Fruit fly (Drosophila melanogaster) whole organism, prepupa: ENCODE data around the gene erm.

Experiments
- Blimp-1 ChIP-seq: fragments of 200-800 bp; sonication (Bioruptor generic); optimal IDR thresholded peaks from 3 replicates; lab custom pipeline; 2017; ENCODE audit warnings: missing biosample characterization, missing genetic modification characterization, mild to moderate bottlenecking, moderate library complexity, missing genetic modification reagents
- CG10631 ChIP-seq: fragments of 200-800 bp; sonication (Bioruptor generic); optimal IDR thresholded peaks from 2 replicates; lab custom pipeline; 2016; ENCODE audit warnings: missing biosample characterization, missing genetic modification characterization
- CG10669 ChIP-seq: fragments of 200-800 bp; sonication (Bioruptor generic); optimal IDR thresholded peaks from 3 replicates; lab custom pipeline; 2018; ENCODE audit warnings: missing biosample characterization, mild to moderate bottlenecking, missing genetic modification characterization, moderate library complexity
- CG11294 ChIP-seq: fragments of 200-800 bp; sonication (Bioruptor generic); IDR thresholded peaks from 2 replicates; pipeline ENCODE4 v1.3.6; 2022; ENCODE audit warnings: missing biosample characterization, missing genetic modification characterization
- CG11902 ChIP-seq: fragments of 200-800 bp; sonication (Bioruptor generic); optimal IDR thresholded peaks from 3 replicates; lab custom pipeline; 2016; ENCODE audit warnings: missing biosample characterization, missing genetic modification characterization
- CG1621 ChIP-seq: fragments of 200-800 bp; sonication (Bioruptor generic); optimal IDR thresholded peaks from 3 replicates; lab custom pipeline; 2018; ENCODE audit warnings: missing biosample characterization, mild to moderate bottlenecking, missing genetic modification characterization
- CG3032 ChIP-seq: fragments of 200-800 bp; optimal IDR thresholded peaks from 2 replicates; lab custom pipeline; 2019; ENCODE audit warnings: missing biosample characterization, mild to moderate bottlenecking, missing genetic modification characterization, moderate library complexity
- CG31627 ChIP-seq: fragments of 200-800 bp; sonication (Bioruptor generic); optimal IDR thresholded peaks from 3 replicates; lab custom pipeline; 2016; ENCODE audit warnings: missing biosample characterization, missing genetic modification characterization
- CG32006 ChIP-seq: fragments of 200-800 bp; sonication (Bioruptor generic); optimal IDR thresholded peaks from 3 replicates; lab custom pipeline; 2017; ENCODE audit warnings: missing biosample characterization, mild to moderate bottlenecking, missing genetic modification characterization
- CG34406 ChIP-seq: fragments of 200-800 bp; sonication (Bioruptor generic); optimal IDR thresholded peaks from 3 replicates; lab custom pipeline; 2016; ENCODE audit warnings: missing biosample characterization, missing genetic modification characterization
- CG3919 ChIP-seq: fragments of 200-800 bp; sonication (Bioruptor generic); optimal IDR thresholded peaks from 3 replicates; lab custom pipeline; 2016; ENCODE audit warnings: missing biosample characterization, missing genetic modification characterization
- CG4318 ChIP-seq: fragments of 200-800 bp; sonication (Bioruptor generic); optimal IDR thresholded peaks from 3 replicates; lab custom pipeline; 2017; ENCODE audit warnings: missing biosample characterization, mild to moderate bottlenecking, missing genetic modification characterization
- CG6163 ChIP-seq: fragments of 200-800 bp; sonication (Bioruptor generic); IDR thresholded peaks from 3 replicates; pipeline ENCODE4 v1.3.6; 2022; ENCODE audit warnings: missing biosample characterization, missing genetic modification characterization
- CG6276 ChIP-seq: fragments of 200-800 bp; sonication (Bioruptor generic); optimal IDR thresholded peaks from 2 replicates; lab custom pipeline; 2017; ENCODE audit warnings: missing biosample characterization, mild to moderate bottlenecking, missing genetic modification characterization
- CG6792 ChIP-seq: fragments of 200-800 bp; sonication (Bioruptor generic); optimal IDR thresholded peaks from 3 replicates; lab custom pipeline; 2016; ENCODE audit warnings: missing biosample characterization, missing genetic modification characterization
- CG6808 ChIP-seq: fragments of 200-800 bp; sonication (Bioruptor generic); optimal IDR thresholded peaks from 3 replicates; lab custom pipeline; 2017; ENCODE audit warnings: missing biosample characterization, missing genetic modification characterization, mild to moderate bottlenecking, moderate library complexity, missing genetic modification reagents
- CG6854 ChIP-seq: fragments of 200-800 bp; sonication (Bioruptor generic); optimal IDR thresholded peaks from 2 replicates; lab custom pipeline; 2017; ENCODE audit warnings: missing biosample characterization, mild to moderate bottlenecking, missing genetic modification characterization
- CG8119 ChIP-seq: fragments of 200-800 bp; sonication (Bioruptor generic); IDR thresholded peaks from 3 replicates; pipeline ENCODE4 v1.3.6; 2022; ENCODE audit warnings: missing biosample characterization, missing genetic modification characterization
- CG8319 ChIP-seq: fragments of 200-800 bp; sonication (Bioruptor generic); optimal IDR thresholded peaks from 3 replicates; lab custom pipeline; 2016; ENCODE audit warnings: missing biosample characterization, missing genetic modification characterization
- CG8632 ChIP-seq: fragments of 200-800 bp; sonication (Bioruptor generic); optimal IDR thresholded peaks from 3 replicates; lab custom pipeline; 2016; ENCODE audit warnings: missing biosample characterization, missing genetic modification characterization
- CG9139 ChIP-seq: fragments of 200-800 bp; sonication (Bioruptor generic); optimal IDR thresholded peaks from 3 replicates; lab custom pipeline; 2017; ENCODE audit warnings: missing biosample characterization, mild to moderate bottlenecking, missing genetic modification characterization
- Eip93F ChIP-seq: fragments of 200-800 bp; sonication (Bioruptor generic); optimal IDR thresholded peaks from 2 replicates; lab custom pipeline; 2016; ENCODE audit warnings: missing biosample characterization, mild to moderate bottlenecking, missing genetic modification characterization
- Ets21C ChIP-seq: fragments of 200-800 bp; sonication (Bioruptor generic); optimal IDR thresholded peaks from 3 replicates; lab custom pipeline; 2016; ENCODE audit warnings: missing biosample characterization, missing genetic modification characterization
- Hr38 ChIP-seq: sonication (Bioruptor generic); optimal IDR thresholded peaks from 2 replicates; lab custom pipeline; 2016; ENCODE audit warnings: missing biosample characterization, missing genetic modification characterization
- Hr39 ChIP-seq: fragments of 200-800 bp; sonication (Bioruptor generic); optimal IDR thresholded peaks from 2 replicates; lab custom pipeline; 2016; ENCODE audit warnings: missing biosample characterization, missing genetic modification characterization
- Hr4 ChIP-seq: fragments of 200-800 bp; sonication (Bioruptor generic); optimal IDR thresholded peaks from 3 replicates; lab custom pipeline; 2016; ENCODE audit warnings: missing biosample characterization, missing genetic modification characterization
- Lpt ChIP-seq: fragments of 200-800 bp; sonication (Bioruptor generic); optimal IDR thresholded peaks from 3 replicates; lab custom pipeline; 2016; ENCODE audit warnings: missing biosample characterization, missing genetic modification characterization
- Met ChIP-seq: fragments of 200-800 bp; sonication (Bioruptor generic); optimal IDR thresholded peaks from 3 replicates; lab custom pipeline; 2016; ENCODE audit warnings: missing biosample characterization, missing genetic modification characterization
- Smox ChIP-seq: fragments of 200-800 bp; sonication (Bioruptor generic); optimal IDR thresholded peaks from 3 replicates; lab custom pipeline; 2016; ENCODE audit warnings: missing biosample characterization, missing genetic modification characterization
- Sox102F ChIP-seq: fragments of 200-800 bp; sonication (Bioruptor generic); optimal IDR thresholded peaks from 2 replicates; lab custom pipeline; 2016; ENCODE audit warnings: missing biosample characterization, mild to moderate bottlenecking, missing genetic modification characterization
- Sox14 ChIP-seq: fragments of 200-800 bp; sonication (Bioruptor generic); optimal IDR thresholded peaks from 3 replicates; lab custom pipeline; 2016; ENCODE audit warnings: missing biosample characterization, missing genetic modification characterization
- Sox15 ChIP-seq: fragments of 200-800 bp; sonication (Bioruptor generic); optimal IDR thresholded peaks from 3 replicates; lab custom pipeline; 2016; ENCODE audit warnings: missing biosample characterization, missing genetic modification characterization
- achi ChIP-seq: fragments of 200-800 bp; sonication (Bioruptor generic); optimal IDR thresholded peaks from 3 replicates; lab custom pipeline; 2016; ENCODE audit warnings: missing biosample characterization, missing genetic modification characterization
- acj6 ChIP-seq: fragments of 200-800 bp; sonication (Bioruptor generic); optimal IDR thresholded peaks from 3 replicates; lab custom pipeline; 2016; ENCODE audit warnings: missing biosample characterization, missing genetic modification characterization
- cyc ChIP-seq: fragments of 200-800 bp; sonication (Bioruptor generic); optimal IDR thresholded peaks from 3 replicates; lab custom pipeline; 2016; ENCODE audit warnings: missing biosample characterization, missing genetic modification characterization
- dac ChIP-seq: fragments of 200-800 bp; sonication (Bioruptor generic); optimal IDR thresholded peaks from 2 replicates; lab custom pipeline; 2017; ENCODE audit warnings: missing biosample characterization, mild to moderate bottlenecking, missing genetic modification characterization
- dsx ChIP-seq: fragments of 200-800 bp; optimal IDR thresholded peaks from 3 replicates; lab custom pipeline; 2019; ENCODE audit warnings: missing biosample characterization, mild to moderate bottlenecking, missing genetic modification characterization, moderate library complexity; ENCODE audit not compliant: poor library complexity, severe bottlenecking
- eg ChIP-seq: fragments of 200-800 bp; sonication (Bioruptor generic); IDR thresholded peaks from 3 replicates; pipeline ENCODE4 v1.3.6; 2022; ENCODE audit warnings: missing biosample characterization, missing genetic modification characterization
- esn ChIP-seq: fragments of 200-800 bp; sonication (Bioruptor generic); optimal IDR thresholded peaks from 2 replicates; lab custom pipeline; 2016; ENCODE audit warnings: missing biosample characterization, mild to moderate bottlenecking, missing genetic modification characterization, moderate library complexity
- fd59A ChIP-seq: fragments of 200-800 bp; sonication (Bioruptor generic); optimal IDR thresholded peaks from 2 replicates; lab custom pipeline; 2017; ENCODE audit warnings: missing biosample characterization, mild to moderate bottlenecking, missing genetic modification characterization, missing genetic modification reagents
- fd85E ChIP-seq: fragments of 200-800 bp; sonication (Bioruptor generic); optimal IDR thresholded peaks from 3 replicates; lab custom pipeline; 2016; ENCODE audit warnings: missing biosample characterization, missing genetic modification characterization
- fkh ChIP-seq: fragments of 200-800 bp; sonication (Bioruptor generic); optimal IDR thresholded peaks from 3 replicates; lab custom pipeline; 2017; ENCODE audit warnings: missing biosample characterization, mild to moderate bottlenecking, missing genetic modification characterization, moderate library complexity
- lz ChIP-seq: fragments of 200-800 bp; sonication (Bioruptor generic); optimal IDR thresholded peaks from 3 replicates; lab custom pipeline; 2016; ENCODE audit warnings: missing biosample characterization, missing genetic modification characterization
- net ChIP-seq: fragments of 200-800 bp; sonication (Bioruptor generic); optimal IDR thresholded peaks from 3 replicates; lab custom pipeline; 2016; ENCODE audit warnings: missing biosample characterization, missing genetic modification characterization
- pdm3 ChIP-seq: fragments of 200-800 bp; sonication (Bioruptor generic); optimal IDR thresholded peaks from 3 replicates; lab custom pipeline; 2016; ENCODE audit warnings: missing biosample characterization, missing genetic modification characterization
- salr ChIP-seq, 2 experiments: fragments of 200-800 bp; sonication (Bioruptor generic); optimal IDR thresholded peaks; 3 replicates each; lab custom pipeline; 2016 to 2018; ENCODE audit warnings: missing biosample characterization in 2 of 2, missing genetic modification characterization in 2 of 2, mild to moderate bottlenecking in 1 of 2
- topi ChIP-seq: fragments of 200-800 bp; sonication (Bioruptor generic); optimal IDR thresholded peaks from 3 replicates; lab custom pipeline; 2016; ENCODE audit warnings: missing biosample characterization, missing genetic modification characterization
- vri ChIP-seq: fragments of 200-800 bp; sonication (Bioruptor generic); optimal IDR thresholded peaks from 3 replicates; lab custom pipeline; 2016; ENCODE audit warnings: missing biosample characterization, mild to moderate bottlenecking, missing genetic modification characterization

erm gene

dm6 chr2L:1992060-1992459 is 21.9 kb upstream of the erm start, which contains the start of gene Obp22a:
Gene Obp22a (minus strand): TSS chr2L:1992160.
- no peak for TF ChIP-seq CG11902 (GFP tag; lab: Kevin White, UChicago)
- no peak for TF ChIP-seq CG3032 (tag; lab: Kevin White, UChicago)
- no peak for TF ChIP-seq CG9139
- TF ChIP-seq cyc (GFP tag; lab: Kevin White, UChicago): no peak
- no peak for TF ChIP-seq Smox (GFP tag; lab: Kevin White, UChicago)
- no peak for TF ChIP-seq Lpt
- no peak for TF ChIP-seq CG10631 (GFP tag; lab: Kevin White, UChicago)
- no peak for TF ChIP-seq CG34406 (GFP tag; lab: Kevin White, UChicago)
- no peak for TF ChIP-seq eg (GFP tag; lab: Robert Waterston, UW)
- no peak for TF ChIP-seq dsx (GFP tag; lab: Kevin White, UChicago)
- no peak for TF ChIP-seq CG6276 (GFP tag; lab: Kevin White, UChicago)
- no peak for TF ChIP-seq CG31627 (GFP tag; lab: Kevin White, UChicago)
- TF ChIP-seq, all 60 proteins: peak for 0

- TF ChIP-seq CG8119 (no peak), Hr39 (GFP tag; lab: Kevin White, UChicago) (no peak), Sox15 (GFP tag; lab: Kevin White, UChicago) (no peak), CG10631 (GFP tag; lab: Kevin White, UChicago) (no peak), CG11294 (GFP tag; lab: Robert Waterston, UW) (no peak), CG10669 (GFP tag; lab: Kevin White, UChicago) (no peak), Ets21C (GFP tag; lab: Kevin White, UChicago) (no peak), Met (GFP tag; lab: Kevin White, UChicago) (peak; percentile 37), CG8319 (GFP tag; lab: Kevin White, UChicago) (no peak), CG6276 (GFP tag; lab: Kevin White, UChicago) (no peak), topi (GFP tag; lab: Kevin White, UChicago) (no peak), dac (GFP tag; lab: Kevin White, UChicago) (no peak), esn (peak; percentile 20), Hr4 (GFP tag; lab: Kevin White, UChicago) (no peak), CG4318 (no peak), Hr38 (GFP tag; lab: Kevin White, UChicago) (no peak), CG34406 (GFP tag; lab: Kevin White, UChicago) (no peak), CG6808 (GFP tag; lab: Kevin White, UChicago) (peak; percentile 15), CG31627 (GFP tag; lab: Kevin White, UChicago) (peak; percentile 26), acj6 (GFP tag; lab: Kevin White, UChicago) (no peak), CG6163 (GFP tag; lab: Robert Waterston, UW) (peak; percentile 13; the same call in 1 of the 3 replicates), cyc (GFP tag; lab: Kevin White, UChicago) (no peak), CG6792 (GFP tag; lab: Kevin White, UChicago) (no peak), Sox14 (GFP tag; lab: Kevin White, UChicago) (peak; percentile 90), CG1621 (tag; lab: Kevin White, UChicago) (no peak), pdm3 (GFP tag; lab: Kevin White, UChicago) (no peak), fd59A (GFP tag; lab: Kevin White, UChicago) (no peak), CG6854 (GFP tag; lab: Kevin White, UChicago) (no peak), CG11902 (GFP tag; lab: Kevin White, UChicago) (no peak), Eip93F (GFP tag; lab: Kevin White, UChicago) (peak; percentile 63), CG3919 (no peak), CG32006 (GFP tag; lab: Kevin White, UChicago) (no peak), CG9139 (no peak), fd85E (GFP tag; lab: Kevin White, UChicago) (no peak), net (GFP tag; lab: Kevin White, UChicago) (peak; percentile 23), lz (no peak), salr (GFP tag; optimal IDR thresholded peaks at IDR 0.05; lab: Kevin White, UChicago) (no peak), CG8632 (GFP tag; lab: Kevin White, UChicago) (no peak), achi (GFP tag; lab: Kevin White, UChicago) (no peak), CG3032 (tag; lab: Kevin White, UChicago) (no peak), fkh (GFP tag; lab: Kevin White, UChicago) (no peak), Lpt (no peak), vri (peak; percentile 59), Blimp-1 (GFP tag; lab: Kevin White, UChicago) (no peak), Sox102F (GFP tag; lab: Kevin White, UChicago) (peak; percentile 35)
Measured at dm6 chr2L:1989278-1989918, 19.2 kb upstream of the erm start.
